Fruit fly (Drosophila melanogaster) whole organism, pupa: ENCODE results near the gene CG43145.

ENCODE experiments used
- CG12605 ChIP-seq: fragments of 200-800 bp; sonication (Bioruptor generic); IDR thresholded peaks from 2 replicates; pipeline ENCODE4 v1.3.6; 2022; ENCODE audit warnings: missing biosample characterization, missing genetic modification characterization
- CG4496 ChIP-seq: fragments of 200-800 bp; sonication (Bioruptor generic); IDR thresholded peaks from 3 replicates; pipeline ENCODE4 v1.3.6; 2022; ENCODE audit warnings: missing biosample characterization, missing genetic modification characterization
- rn ChIP-seq: fragments of 200-800 bp; sonication (Bioruptor generic); IDR thresholded peaks from 2 replicates; pipeline ENCODE4 v1.3.6; 2022; ENCODE audit warnings: missing biosample characterization, missing genetic modification characterization

Gene CG43145

dm6 chr2L:3748691-3749090, 47.1 kb downstream of the CG43145 start:
- TF ChIP-seq rn (GFP tag; lab: Robert Waterston, UW) (no peak), CG12605 (GFP tag; lab: Robert Waterston, UW) (0 out of 2 replicates have a peak, but pooled peaks have one; percentile 11), CG4496 (peak; percentile 65; the same call in 1 of the 3 replicates)
